Worm (Caenorhabditis elegans) whole organism, early embryonic: Measurements from ENCODE around the gene let-711.

Experiments used
- B0310.2 ChIP-seq: sonication (generic microtip); optimal IDR thresholded peaks from 2 replicates; lab custom pipeline; 2016; ENCODE audit warnings: mild to moderate bottlenecking, missing genetic modification characterization, missing compliant biosample characterization
- ama-1 ChIP-seq: fragments of 150-350 bp; optimal IDR thresholded peaks from 2 replicates; lab custom pipeline; 2014
- ceh-13 ChIP-seq: fragments of 200-800 bp; sonication (Bioruptor generic); optimal IDR thresholded peaks from 2 replicates; lab custom pipeline; 2018; ENCODE audit warnings: mild to moderate bottlenecking, missing genetic modification characterization, missing compliant biosample characterization
- ceh-36 ChIP-seq: sonication (generic microtip); optimal IDR thresholded peaks from 2 replicates; lab custom pipeline; 2016; ENCODE audit warnings: missing genetic modification characterization, inconsistent platforms, missing compliant biosample characterization
- flt-1 ChIP-seq: fragments of 200-800 bp; sonication (Bioruptor generic); IDR thresholded peaks from 2 replicates; pipeline ENCODE4 v1.3.6; 2022; ENCODE audit warnings: missing genetic modification characterization, missing compliant biosample characterization
- hmg-4 ChIP-seq: fragments of 200-800 bp; sonication (Bioruptor generic); optimal IDR thresholded peaks from 2 replicates; lab custom pipeline; 2018; ENCODE audit warnings: mild to moderate bottlenecking, missing genetic modification characterization, missing compliant biosample characterization
- scrt-1 ChIP-seq: fragments of 200-800 bp; sonication (Bioruptor generic); IDR thresholded peaks from 2 replicates; pipeline ENCODE4 v1.3.6; 2022; ENCODE audit warnings: missing genetic modification characterization, missing compliant biosample characterization
- tbx-11 ChIP-seq: fragments of 200-800 bp; sonication (Bioruptor generic); IDR thresholded peaks from 2 replicates; pipeline ENCODE4 v1.3.6; 2022; ENCODE audit warnings: missing genetic modification characterization, missing compliant biosample characterization
- tbx-37 ChIP-seq: fragments of 200-800 bp; sonication (Bioruptor generic); conservative IDR thresholded peaks from 2 replicates; pipeline ENCODE4 v1.3.6; 2022; ENCODE audit warnings: missing genetic modification reagents, missing genetic modification characterization, missing compliant biosample characterization
- tra-4 ChIP-seq: sonication (generic microtip); optimal IDR thresholded peaks from 2 replicates; lab custom pipeline; 2017; ENCODE audit warnings: missing genetic modification characterization, missing compliant biosample characterization

DNA sequence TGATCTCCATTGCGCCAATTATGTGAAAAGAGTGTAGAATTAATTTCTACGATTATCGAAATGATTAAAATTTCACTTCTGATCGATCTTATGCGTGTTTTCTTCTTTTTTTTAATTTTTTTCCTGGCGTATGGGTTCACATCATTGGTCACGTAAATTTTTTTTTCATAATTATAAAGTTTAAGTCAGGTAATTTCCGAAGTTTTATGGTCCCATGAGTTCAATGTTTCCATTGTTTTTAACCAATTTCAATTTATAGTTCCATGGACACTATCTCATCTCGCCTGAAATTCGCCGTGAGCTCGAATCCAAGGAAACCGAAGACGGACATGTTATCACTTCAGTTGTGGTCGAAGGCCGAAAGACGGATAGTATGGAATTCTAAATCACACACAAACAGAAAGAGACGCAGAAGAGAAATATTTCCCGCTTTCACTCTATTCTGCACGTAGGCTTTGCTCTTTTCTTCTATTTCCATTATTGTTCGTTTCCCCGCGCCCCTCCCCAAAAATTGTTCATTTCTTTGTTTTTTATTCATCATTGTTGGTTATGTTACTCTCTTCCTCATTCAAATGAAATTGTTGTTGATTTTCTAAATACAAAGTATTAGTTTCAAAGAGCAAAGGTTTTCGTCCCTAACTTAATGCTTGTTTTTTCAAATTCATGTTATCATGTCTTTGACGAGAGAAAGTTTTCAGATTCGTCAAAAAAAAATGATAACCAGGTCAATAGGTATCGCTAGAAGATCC lies 11.1 kb upstream of the let-711 start, which contains the start of the genes F57B9.8 and coq-2:
- no peak for TF ChIP-seq scrt-1 (GFP tag; lab: Robert Waterston, UW)
- no peak for TF ChIP-seq ceh-36
- TF ChIP-seq ama-1 (lab: Kevin White, UChicago) = no peak
- no peak for TF ChIP-seq ceh-13 (GFP tag; lab: Kevin White, UChicago)
- no peak for TF ChIP-seq flt-1 (GFP tag; lab: Robert Waterston, UW)
- no peak for TF ChIP-seq hmg-4 (GFP tag; lab: Kevin White, UChicago)
- no peak for TF ChIP-seq tbx-11
- TF ChIP-seq B0310.2 (tag; lab: Kevin White, UChicago) = no peak
- no peak for TF ChIP-seq tra-4 (tag; lab: Kevin White, UChicago)
- no peak for TF ChIP-seq tbx-37 (GFP tag; lab: Robert Waterston, UW)
